Fruit fly (Drosophila melanogaster): ENCODE results near the gene Oatp74D.

The Oatp74D gene

DNA sequence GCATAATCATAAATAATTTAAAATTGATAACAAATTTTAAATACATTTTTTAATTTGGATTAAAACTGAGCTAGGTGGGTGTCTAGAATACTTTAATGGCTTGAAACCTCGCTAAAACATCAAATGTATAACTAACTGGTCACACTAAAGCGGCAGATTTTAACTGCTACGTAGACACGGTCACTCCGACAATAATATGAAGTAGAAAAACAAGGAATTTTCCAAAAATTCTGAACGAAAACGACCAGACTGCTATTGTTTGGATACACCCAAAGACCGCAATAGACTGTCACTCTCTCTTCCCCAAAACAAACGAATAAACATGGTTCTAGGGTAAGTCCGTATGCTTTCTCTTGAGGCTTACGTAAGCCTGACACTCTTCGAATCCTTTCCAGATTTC, 21.1 kb upstream of the Oatp74D start, which contains the start of gene QIL1:
QIL1 (plus strand) TSS at position 142 of the 400 bp plus-strand sequence.
- TF ChIP-seq psq (optimal IDR thresholded peaks at IDR 0.05), result no peak
- no peak for TF ChIP-seq insv (optimal IDR thresholded peaks at IDR 0.05)
- TF ChIP-seq ttk (optimal IDR thresholded peaks at IDR 0.05), result no peak
- TF ChIP-seq Myc (optimal IDR thresholded peaks at IDR 0.05), result no peak
- no peak for TF ChIP-seq h (optimal IDR thresholded peaks at IDR 0.05)
- TF ChIP-seq Sin3A (optimal IDR thresholded peaks at IDR 0.05), result no peak

DNA sequence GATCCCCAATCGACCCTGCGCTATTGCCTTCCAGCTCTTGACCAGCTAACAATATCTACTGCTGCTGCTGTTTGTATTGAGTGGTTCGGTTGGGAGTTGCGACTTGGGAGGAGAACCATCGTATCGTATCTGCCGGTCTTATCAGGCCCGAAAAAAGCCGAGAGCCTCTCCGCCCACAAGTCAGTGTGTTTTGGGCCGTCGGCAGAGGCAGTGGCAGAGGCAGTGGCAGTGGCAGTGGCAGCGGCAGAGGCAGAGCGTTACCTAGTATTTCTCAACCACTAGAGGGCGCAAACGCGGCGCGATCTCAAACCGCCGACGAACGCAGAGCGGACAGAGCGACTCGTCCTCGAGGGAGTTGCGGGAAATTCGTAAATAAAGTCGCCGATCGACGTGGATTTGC, 16.8 kb upstream of the Oatp74D start, which contains the start of gene SecCl:
SecCl (plus strand) TSS at position 18 of the 400 bp plus-strand sequence.
- TF ChIP-seq Myc (optimal IDR thresholded peaks at IDR 0.05) (no peak), Sin3A (optimal IDR thresholded peaks at IDR 0.05) (no peak), insv (optimal IDR thresholded peaks at IDR 0.05) (no peak), h (optimal IDR thresholded peaks at IDR 0.05) (no peak), ttk (optimal IDR thresholded peaks at IDR 0.05) (no peak), psq (optimal IDR thresholded peaks at IDR 0.05) (no peak)

DNA sequence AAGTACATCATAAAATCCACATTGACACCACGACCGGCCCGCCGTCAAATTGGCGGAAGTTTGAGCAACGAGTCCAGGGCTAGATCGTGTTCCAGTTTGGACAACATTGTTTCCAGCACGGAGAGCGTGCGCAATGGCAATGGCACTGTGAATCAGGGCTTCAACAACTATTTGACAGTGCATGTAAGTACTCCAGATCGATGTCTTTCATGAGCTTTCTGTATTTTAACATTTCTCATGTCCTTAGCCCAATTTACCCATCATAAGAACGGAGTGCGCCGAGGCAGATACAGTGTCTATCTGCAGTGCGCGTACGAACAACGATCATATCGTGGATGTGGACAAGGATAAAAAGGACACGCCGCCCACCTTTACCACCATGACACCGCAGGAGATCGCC, 13.0 kb upstream of the Oatp74D start:
- TF ChIP-seq Myc (optimal IDR thresholded peaks at IDR 0.05) (no peak), insv (optimal IDR thresholded peaks at IDR 0.05) (no peak), psq (optimal IDR thresholded peaks at IDR 0.05) (no peak), Sin3A (optimal IDR thresholded peaks at IDR 0.05) (no peak), ttk (optimal IDR thresholded peaks at IDR 0.05) (no peak), h (optimal IDR thresholded peaks at IDR 0.05) (no peak)

DNA sequence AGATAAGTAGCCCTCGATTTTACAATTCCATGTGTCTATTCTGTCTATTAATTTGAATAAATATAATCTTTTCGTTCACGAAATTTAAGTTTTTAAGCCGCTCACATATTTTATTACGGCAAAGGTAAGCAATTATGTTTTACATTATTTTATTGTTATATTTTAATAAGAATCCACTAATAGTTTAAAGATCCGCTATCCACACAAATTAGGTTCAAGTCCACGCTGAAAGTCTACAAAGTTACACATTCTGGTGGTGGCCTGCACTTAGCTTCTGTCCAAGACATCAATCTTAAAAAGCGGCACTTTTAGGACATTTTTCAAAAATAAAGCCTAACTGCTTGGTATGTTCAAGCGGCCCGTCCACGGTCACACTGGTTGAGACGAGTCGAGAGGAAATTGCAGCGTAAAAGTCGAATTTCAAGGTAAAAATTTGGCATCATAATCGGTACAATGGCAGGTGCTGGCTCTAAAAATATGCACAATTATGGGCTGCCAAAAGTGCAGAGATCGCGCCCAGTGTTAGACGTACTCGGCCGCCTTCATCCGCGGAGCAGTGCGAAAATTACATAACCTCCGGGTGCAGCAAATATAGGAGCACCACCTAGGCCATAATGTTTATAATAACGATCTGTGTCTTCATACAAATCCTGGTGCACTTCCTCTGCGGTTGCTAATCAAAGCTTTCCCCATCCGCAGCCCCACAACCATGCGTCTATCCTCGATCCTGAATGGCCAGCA, 12.0 kb upstream of the Oatp74D start, which contains the start of the genes UQCR-Q and CG46525:
UQCR-Q (plus strand) TSS at position 51 of the 741 bp plus-strand sequence.
CG46525 (plus strand) TSS at position 510 of the 741 bp plus-strand sequence.
- TF ChIP-seq insv (optimal IDR thresholded peaks at IDR 0.05) (no peak), ttk (optimal IDR thresholded peaks at IDR 0.05) (no peak), psq (optimal IDR thresholded peaks at IDR 0.05) (no peak), Sin3A (optimal IDR thresholded peaks at IDR 0.05) (no peak), h (optimal IDR thresholded peaks at IDR 0.05) (no peak), Myc (optimal IDR thresholded peaks at IDR 0.05) (no peak)

DNA sequence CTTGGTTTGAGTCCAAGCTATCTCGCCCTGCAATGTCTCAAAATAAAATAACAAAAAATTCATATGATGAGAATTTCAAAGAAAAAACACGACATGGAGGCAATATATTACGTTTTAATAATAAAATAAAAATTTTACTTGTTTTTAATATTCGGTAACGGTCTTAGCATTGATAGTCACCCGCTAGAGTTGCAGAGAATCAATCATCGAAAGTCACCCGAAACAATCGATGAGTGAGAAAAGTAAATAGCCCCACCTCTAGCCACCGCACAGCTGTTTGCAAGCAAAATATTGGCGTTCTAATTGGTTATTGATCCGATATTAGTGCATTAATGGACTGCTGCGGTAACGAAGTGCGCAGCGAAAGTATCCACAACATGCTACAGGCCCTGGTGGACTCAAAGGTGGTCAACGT, 10.9 kb upstream of the Oatp74D start, which contains the start of gene CG34250:
CG34250 (plus strand) TSS at position 244 of the 415 bp plus-strand sequence.
- TF ChIP-seq insv (optimal IDR thresholded peaks at IDR 0.05) (no peak), Myc (optimal IDR thresholded peaks at IDR 0.05) (no peak), ttk (optimal IDR thresholded peaks at IDR 0.05) (no peak), h (optimal IDR thresholded peaks at IDR 0.05) (no peak), psq (optimal IDR thresholded peaks at IDR 0.05) (no peak), Sin3A (optimal IDR thresholded peaks at IDR 0.05) (no peak)

DNA sequence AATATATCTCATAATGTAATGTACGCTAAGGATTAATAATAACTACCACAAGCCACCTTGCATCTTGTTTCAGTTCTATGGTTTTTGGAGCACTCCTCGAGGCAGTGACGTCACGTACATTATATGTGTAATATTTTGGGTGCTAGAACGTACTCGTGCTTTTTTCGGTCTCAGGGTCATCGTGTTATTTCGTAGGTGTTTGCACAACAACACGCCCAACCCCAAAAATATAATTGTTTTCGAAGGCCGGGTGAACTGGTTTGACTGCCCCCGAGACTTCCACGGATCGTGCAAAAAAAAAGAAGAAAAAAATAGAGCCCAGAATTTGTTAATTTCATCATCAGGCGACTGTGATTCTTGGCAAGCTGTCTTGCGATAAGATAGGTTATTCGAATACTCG, 10.4 kb upstream of the Oatp74D start:
- TF ChIP-seq ttk (optimal IDR thresholded peaks at IDR 0.05) (no peak), Myc (optimal IDR thresholded peaks at IDR 0.05) (no peak), insv (optimal IDR thresholded peaks at IDR 0.05) (no peak), Sin3A (optimal IDR thresholded peaks at IDR 0.05) (no peak), psq (optimal IDR thresholded peaks at IDR 0.05) (no peak)

DNA sequence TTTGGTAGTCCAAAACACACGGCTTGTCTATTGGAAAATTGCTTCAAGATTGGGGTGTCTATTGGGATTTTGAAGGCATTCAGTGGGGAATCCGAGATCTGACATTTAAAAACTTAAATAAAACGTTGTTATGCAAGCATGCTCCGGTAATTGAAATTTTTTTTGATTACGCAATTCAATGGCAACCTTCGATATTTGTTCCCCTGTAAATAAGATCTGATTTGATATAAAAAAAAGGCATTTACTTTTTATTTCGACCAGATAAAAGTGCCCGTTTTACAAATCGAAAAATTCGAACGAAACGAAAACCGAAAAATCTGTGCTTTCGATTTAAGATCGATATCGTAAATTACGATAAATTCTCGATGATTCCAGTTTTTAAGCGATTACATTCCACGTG, 8.1 kb upstream of the Oatp74D start, which contains the start of the genes CG13733 and qjt:
CG13733 (minus strand) TSS at position 101 of the 400 bp plus-strand sequence.
qjt (plus strand) TSS at position 271 of the 400 bp plus-strand sequence.
- TF ChIP-seq Sin3A (optimal IDR thresholded peaks at IDR 0.05) (no peak), insv (optimal IDR thresholded peaks at IDR 0.05) (no peak), ttk (optimal IDR thresholded peaks at IDR 0.05) (no peak), h (optimal IDR thresholded peaks at IDR 0.05) (no peak), psq (optimal IDR thresholded peaks at IDR 0.05) (no peak), Myc (optimal IDR thresholded peaks at IDR 0.05) (no peak)

DNA sequence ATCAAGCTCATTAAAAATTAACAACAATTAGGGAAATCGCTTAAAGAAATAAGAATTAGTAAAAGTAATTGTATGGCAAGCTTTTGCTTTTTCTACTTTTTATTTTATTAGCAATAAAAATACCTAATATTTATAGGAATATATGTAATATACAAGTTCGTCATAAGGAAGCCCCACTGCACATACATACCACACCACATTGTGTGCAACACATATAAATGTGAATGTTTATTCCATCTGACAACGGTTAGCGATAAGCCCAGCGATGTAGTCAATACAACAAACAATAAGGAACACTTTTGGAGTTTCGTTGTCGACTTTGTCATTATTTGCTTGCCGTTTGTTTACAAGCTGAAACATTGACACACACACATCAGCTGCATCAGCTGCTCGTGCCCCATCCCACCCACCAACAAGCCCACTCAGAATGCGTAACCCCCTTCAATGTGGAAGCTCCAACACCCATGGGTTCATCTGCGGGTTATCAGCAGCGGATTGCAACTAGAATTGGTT, 1.6 kb upstream of the Oatp74D start:
- no peak for TF ChIP-seq Sin3A (optimal IDR thresholded peaks at IDR 0.05)
- no peak for TF ChIP-seq insv (optimal IDR thresholded peaks at IDR 0.05)
- no peak for TF ChIP-seq ttk (optimal IDR thresholded peaks at IDR 0.05)
- no peak for TF ChIP-seq h (optimal IDR thresholded peaks at IDR 0.05)
- no peak for TF ChIP-seq psq (optimal IDR thresholded peaks at IDR 0.05)
- no peak for TF ChIP-seq Myc (optimal IDR thresholded peaks at IDR 0.05)

DNA sequence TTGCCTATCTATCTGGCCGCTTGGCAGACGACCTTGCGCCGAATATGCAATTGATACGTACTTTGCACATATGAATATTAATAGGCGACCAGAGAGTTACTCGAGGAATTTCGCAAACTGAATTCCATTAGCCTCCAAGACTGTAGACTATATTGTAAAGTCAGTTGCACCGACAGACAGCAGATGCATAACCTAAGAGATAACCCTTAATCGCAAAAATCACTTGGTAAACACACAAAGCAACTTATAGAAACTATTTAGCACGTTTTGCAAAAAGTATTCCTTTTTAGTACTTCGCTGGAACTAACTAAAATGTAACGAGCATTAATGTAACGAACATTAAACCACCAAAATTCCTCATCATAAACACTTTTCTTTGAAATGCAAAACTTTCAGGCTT, 788 bp upstream of the Oatp74D start, which contains the start of gene CG6333:
CG6333 (minus strand) TSS at position 101 of the 400 bp plus-strand sequence.
- TF ChIP-seq insv (optimal IDR thresholded peaks at IDR 0.05), result no peak
- TF ChIP-seq h (optimal IDR thresholded peaks at IDR 0.05), result no peak

DNA sequence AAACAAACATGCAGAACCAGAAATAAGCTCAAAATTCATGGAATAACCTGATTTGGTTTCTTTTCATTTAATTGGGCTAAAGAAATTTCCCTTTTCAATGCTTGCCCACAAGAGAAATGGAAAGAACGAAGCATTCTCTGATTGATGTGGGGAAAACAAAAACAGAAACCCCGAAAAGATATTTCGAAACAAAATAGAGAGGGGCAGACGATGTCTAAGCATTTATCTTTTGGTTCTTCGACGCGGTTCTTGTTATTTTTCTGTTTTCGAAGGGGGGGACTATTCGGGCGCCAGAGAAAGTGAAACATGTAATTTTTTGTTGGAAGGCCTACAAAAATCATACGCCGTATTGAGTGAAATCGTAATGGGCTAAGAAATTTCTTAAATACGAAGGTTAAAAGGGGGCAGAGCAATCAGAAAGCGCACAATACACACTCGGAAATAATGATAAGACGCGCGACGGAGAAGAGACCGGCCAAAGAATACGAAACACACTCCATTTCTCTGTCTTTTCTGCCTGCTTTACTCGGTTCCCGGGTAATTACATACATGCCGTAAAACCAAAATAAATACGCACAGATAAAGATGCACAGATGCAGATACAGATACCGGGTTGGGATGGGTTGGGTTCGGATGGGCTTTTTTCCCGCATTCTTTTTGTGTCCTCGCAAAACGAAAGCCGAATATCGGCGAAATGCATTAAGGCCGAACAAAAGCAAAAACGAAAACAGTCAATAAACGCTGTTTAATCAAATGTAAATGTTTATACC, 1.9 kb downstream of the Oatp74D start:
- no peak for TF ChIP-seq insv (optimal IDR thresholded peaks at IDR 0.05)
- TF ChIP-seq psq (optimal IDR thresholded peaks at IDR 0.05), result no peak
- TF ChIP-seq h (optimal IDR thresholded peaks at IDR 0.05), result no peak
- TF ChIP-seq Sin3A (optimal IDR thresholded peaks at IDR 0.05), result no peak
- no peak for TF ChIP-seq ttk (optimal IDR thresholded peaks at IDR 0.05)
- no peak for TF ChIP-seq Myc (optimal IDR thresholded peaks at IDR 0.05)

DNA sequence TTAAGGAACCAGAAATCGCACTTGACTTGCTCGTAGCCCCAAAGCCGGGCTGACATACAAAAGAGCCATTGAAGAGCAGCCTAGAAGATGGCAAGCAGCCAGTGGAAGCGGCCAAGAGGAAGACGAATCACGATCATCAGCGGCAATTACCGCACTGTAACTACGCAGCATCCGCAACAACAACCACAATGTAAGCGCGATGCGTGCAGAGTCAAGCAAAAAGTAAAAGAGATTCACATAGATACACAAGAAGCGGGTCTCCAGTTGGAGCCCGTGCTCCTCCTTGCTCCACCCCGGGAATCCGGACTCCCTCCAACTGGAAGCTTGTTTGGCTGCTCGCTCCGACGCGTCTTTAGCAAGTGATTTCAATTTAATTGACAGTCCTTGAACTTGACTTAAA, 4.7 kb downstream of the Oatp74D start:
- TF ChIP-seq h (optimal IDR thresholded peaks at IDR 0.05), result no peak
- TF ChIP-seq psq (optimal IDR thresholded peaks at IDR 0.05), result no peak
- TF ChIP-seq ttk (optimal IDR thresholded peaks at IDR 0.05), result no peak
- TF ChIP-seq Myc (optimal IDR thresholded peaks at IDR 0.05), result no peak
- no peak for TF ChIP-seq Sin3A (optimal IDR thresholded peaks at IDR 0.05)
- no peak for TF ChIP-seq insv (optimal IDR thresholded peaks at IDR 0.05)

DNA sequence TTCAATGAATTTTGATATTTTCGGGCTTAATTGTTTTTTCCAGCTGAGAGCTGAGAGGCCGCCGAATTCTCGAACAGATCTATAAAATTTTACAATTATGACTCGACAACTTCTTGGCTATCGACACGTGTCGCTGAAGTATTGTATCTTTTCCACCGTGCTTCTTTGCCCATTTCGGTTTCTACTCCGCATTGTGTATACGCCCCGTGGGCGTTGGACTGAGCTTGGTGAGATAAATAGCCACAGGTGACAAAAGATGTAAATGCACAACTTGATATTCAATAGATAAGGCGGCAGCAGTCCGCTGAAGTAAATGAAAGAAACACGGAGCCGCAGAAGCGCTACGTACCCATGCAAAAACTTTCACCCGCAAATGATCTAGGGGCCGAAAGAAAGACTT, 6.3 kb downstream of the Oatp74D start:
- TF ChIP-seq insv (optimal IDR thresholded peaks at IDR 0.05) (no peak), ttk (optimal IDR thresholded peaks at IDR 0.05) (no peak)

All from Kc167 (cell line).